Worm (Caenorhabditis elegans) whole organism, midembryonic: ENCODE data around the gene C17H12.37.

ENCODE experiments used
- cog-1 ChIP-seq: sonication (generic microtip); optimal IDR thresholded peaks from 2 replicates; lab custom pipeline; 2016; ENCODE audit warnings: missing genetic modification characterization, missing compliant biosample characterization
- flt-1 ChIP-seq: fragments of 200-800 bp; sonication (Bioruptor generic); IDR thresholded peaks from 2 replicates; pipeline ENCODE4 v1.3.6; 2022; ENCODE audit warnings: missing genetic modification characterization, missing compliant biosample characterization
- klf-2 ChIP-seq: fragments of 200-800 bp; sonication (Bioruptor generic); conservative IDR thresholded peaks from 2 replicates; pipeline ENCODE4 v1.3.6; 2022; ENCODE audit warnings: missing genetic modification reagents, missing genetic modification characterization, missing compliant biosample characterization
- med-1 ChIP-seq: sonication (generic microtip); optimal IDR thresholded peaks from 2 replicates; lab custom pipeline; 2017; ENCODE audit warnings: missing genetic modification characterization, mild to moderate bottlenecking, missing compliant biosample characterization, antibody characterized with exemption, missing genetic modification reagents; ENCODE audit not compliant: insufficient read depth
- ref-1 ChIP-seq: fragments of 200-800 bp; sonication (Bioruptor generic); conservative IDR thresholded peaks from 2 replicates; pipeline ENCODE4 v1.3.6; 2022; ENCODE audit warnings: missing genetic modification reagents, missing genetic modification characterization, missing compliant biosample characterization
- ztf-23 ChIP-seq: fragments of 200-800 bp; sonication (Bioruptor generic); IDR thresholded peaks from 2 replicates; pipeline ENCODE4 v1.3.6; 2022; ENCODE audit warnings: missing genetic modification reagents, missing genetic modification characterization, missing compliant biosample characterization
- ztf-29 ChIP-seq: fragments of 200-800 bp; sonication (Bioruptor generic); IDR thresholded peaks from 2 replicates; pipeline ENCODE4 v1.3.6; 2022; ENCODE audit warnings: missing genetic modification reagents, missing genetic modification characterization, missing compliant biosample characterization

ce11 chrIV:6792380-6793309 lies 12.3 kb upstream of the C17H12.37 start:
- TF ChIP-seq ztf-23 (GFP tag; lab: Robert Waterston, UW), result no peak
- TF ChIP-seq flt-1 (GFP tag; lab: Robert Waterston, UW), result no peak
- TF ChIP-seq klf-2 (GFP tag; lab: Robert Waterston, UW), result no peak
- TF ChIP-seq cog-1 (tag; lab: Kevin White, UChicago), result no peak
- no peak for TF ChIP-seq med-1 (GFP tag; lab: Kevin White, UChicago)
- TF ChIP-seq ref-1 (GFP tag; lab: Robert Waterston, UW), result no peak
- no peak for TF ChIP-seq ztf-29 (GFP tag; lab: Robert Waterston, UW)
